Fruit fly (Drosophila melanogaster) Kc167 (cell line): Measurements from ENCODE around the gene x16.

Experiments
- Sin3A ChIP-seq: fragments of >200 bp; optimal IDR thresholded peaks from 2 replicates; lab custom pipeline; 2018; ENCODE audit warnings: missing external identifiers
- insv ChIP-seq: fragments of >200 bp; optimal IDR thresholded peaks from 3 replicates; lab custom pipeline; 2018; ENCODE audit warnings: missing external identifiers
- ttk ChIP-seq: sonication (Bioruptor generic); optimal IDR thresholded peaks from 2 replicates; lab custom pipeline; 2017; ENCODE audit warnings: missing external identifiers

dm6 chr2L:6931821-6932220 is 11.8 kb upstream of the x16 start, which contains the start of gene CG43232:
- TF ChIP-seq insv (lab: Kevin White, UChicago) (no peak), Sin3A (lab: Kevin White, UChicago) (no peak), ttk (no peak)
